Worm (Caenorhabditis elegans) whole organism, dauer: ENCODE measurements around the gene W01B6.5.

ENCODE experiments used
- unc-62 ChIP-seq: sonication (generic microtip); optimal IDR thresholded peaks from 2 replicates; lab custom pipeline; 2017; ENCODE audit warnings: missing biosample characterization, missing genetic modification reagents, missing genetic modification characterization

W01B6.5 gene

DNA sequence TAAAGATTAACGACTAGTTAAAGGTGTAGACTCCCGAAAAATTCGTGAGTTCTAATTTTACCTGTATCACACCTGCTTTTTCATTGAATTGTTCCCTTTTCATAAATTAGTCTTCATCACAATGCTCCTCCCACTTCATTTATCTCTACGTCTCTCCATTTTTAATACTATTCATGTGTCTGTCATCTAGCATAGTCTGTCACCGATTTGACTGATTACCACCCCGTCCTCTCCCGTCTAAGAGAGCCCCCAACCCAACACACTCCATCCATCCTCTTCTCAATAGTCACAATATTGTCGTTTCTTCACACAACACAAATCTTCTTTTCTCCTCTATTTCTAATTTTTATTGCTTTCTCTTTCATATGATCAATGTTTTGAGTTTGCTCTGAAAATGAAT, 10.8 kb upstream of the W01B6.5 start:
- no peak for TF ChIP-seq unc-62 (GFP tag; lab: Kevin White, UChicago)

DNA sequence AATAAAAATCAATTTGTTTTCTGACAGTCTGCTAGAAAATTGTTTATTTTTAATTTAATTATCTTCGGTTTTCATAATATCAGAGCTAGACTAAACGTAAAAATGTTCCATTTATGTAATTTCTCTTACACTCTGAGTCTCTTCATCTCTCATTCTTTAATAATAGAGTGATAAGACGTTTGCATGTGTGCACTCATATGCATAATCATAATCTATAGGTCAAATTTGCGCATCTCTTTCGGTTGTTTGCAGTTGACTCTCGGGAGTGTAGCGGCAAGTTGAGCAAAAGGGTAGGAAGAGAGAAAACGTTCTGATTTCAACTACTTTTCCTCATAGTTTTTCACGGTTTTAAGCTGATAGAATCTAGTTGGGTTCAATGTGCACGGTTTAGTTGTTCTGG, 9.5 kb upstream of the W01B6.5 start:
- no peak for TF ChIP-seq unc-62 (GFP tag; lab: Kevin White, UChicago)

DNA sequence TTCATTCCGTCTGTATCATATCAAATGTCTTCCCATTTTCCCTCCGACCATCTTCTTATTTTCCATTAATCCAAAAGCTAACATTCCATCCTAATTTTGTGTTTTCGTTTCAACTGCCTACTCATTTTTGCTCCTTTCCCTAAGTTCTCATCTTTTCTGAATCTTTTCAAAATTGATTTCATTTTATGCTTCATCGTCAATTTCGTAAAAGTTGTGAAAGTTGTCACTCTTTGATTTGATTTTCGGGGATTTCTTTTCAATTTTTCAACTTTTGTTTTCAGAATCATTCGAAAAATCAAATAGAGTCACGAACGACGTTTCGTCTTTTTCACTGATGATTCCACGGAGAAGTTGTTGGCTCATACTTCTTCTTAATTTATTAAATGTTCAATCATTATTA, 8.5 kb upstream of the W01B6.5 start, which contains the start of gene cwn-2:
Gene cwn-2, plus strand, starts transcription at position 276 of the 400 bp plus-strand sequence.
- TF ChIP-seq unc-62 (GFP tag; lab: Kevin White, UChicago), result no peak

- no peak for TF ChIP-seq unc-62 (GFP tag; lab: Kevin White, UChicago)
These were observed 7.7 kb upstream of the W01B6.5 start for ce11 chrIV:10068266-10068665.

ce11 chrIV:10072527-10072926, 3.5 kb upstream of the W01B6.5 start, which contains the start of gene W01B6.3:
TSS of gene W01B6.3 (minus strand) at chrIV:10072627.
- TF ChIP-seq unc-62 (GFP tag; lab: Kevin White, UChicago), result no peak

DNA sequence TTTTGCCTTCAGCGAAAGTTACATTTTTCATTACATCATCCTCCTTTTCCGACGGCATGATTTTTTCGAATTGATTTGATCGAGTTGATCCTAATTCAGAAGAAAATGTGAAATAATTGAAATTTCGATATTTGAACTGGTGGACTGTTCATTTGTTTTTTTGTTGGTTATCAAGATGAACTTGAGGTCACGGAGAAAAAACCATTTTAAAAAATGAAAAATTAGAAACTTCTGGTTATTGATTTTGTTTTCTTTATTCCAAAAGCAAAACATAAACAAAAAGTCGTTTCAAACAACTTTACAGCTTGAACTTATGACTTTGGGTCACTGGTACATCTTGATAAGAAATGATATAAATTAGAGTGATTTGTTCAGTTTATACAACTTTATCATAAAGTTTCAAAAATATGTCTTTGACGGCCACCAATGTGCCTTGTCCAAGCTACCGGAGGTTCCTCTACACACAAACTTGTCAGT, 927 bp upstream of the W01B6.5 start, which contains the start of the genes ttbk-4 and W01B6.4:
Gene ttbk-4, minus strand, starts transcription at position 101 of the 477 bp plus-strand sequence.
Gene W01B6.4, plus strand, starts transcription at position 427 of the 477 bp plus-strand sequence.
- no peak for TF ChIP-seq unc-62 (GFP tag; lab: Kevin White, UChicago)

DNA sequence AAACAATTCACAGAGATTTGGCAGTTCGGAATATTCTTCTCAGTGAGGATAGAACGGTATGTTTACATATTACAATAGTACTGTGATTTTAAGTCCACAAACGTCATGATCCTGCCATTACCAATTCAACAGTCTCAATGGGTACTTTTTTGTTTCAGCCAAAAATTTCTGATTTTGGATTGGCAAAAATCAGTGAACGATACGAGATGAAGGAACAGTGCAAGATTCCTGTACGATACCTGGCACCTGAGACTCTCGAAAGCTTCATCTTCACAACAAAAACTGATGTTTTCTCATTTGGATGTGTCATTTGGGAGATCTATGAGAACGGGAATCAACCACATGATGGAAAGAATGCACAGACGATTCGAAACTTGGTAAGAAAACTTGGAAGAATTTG, 2.0 kb downstream of the W01B6.5 start:
- TF ChIP-seq unc-62 (GFP tag; lab: Kevin White, UChicago), result no peak

- no peak for TF ChIP-seq unc-62 (GFP tag; lab: Kevin White, UChicago)
These were observed 4.8 kb downstream of the W01B6.5 start, which contains the start of gene W01B6.6 for ce11 chrIV:10080816-10081215. TSS of gene W01B6.6 (plus strand) at chrIV:10081116.

DNA sequence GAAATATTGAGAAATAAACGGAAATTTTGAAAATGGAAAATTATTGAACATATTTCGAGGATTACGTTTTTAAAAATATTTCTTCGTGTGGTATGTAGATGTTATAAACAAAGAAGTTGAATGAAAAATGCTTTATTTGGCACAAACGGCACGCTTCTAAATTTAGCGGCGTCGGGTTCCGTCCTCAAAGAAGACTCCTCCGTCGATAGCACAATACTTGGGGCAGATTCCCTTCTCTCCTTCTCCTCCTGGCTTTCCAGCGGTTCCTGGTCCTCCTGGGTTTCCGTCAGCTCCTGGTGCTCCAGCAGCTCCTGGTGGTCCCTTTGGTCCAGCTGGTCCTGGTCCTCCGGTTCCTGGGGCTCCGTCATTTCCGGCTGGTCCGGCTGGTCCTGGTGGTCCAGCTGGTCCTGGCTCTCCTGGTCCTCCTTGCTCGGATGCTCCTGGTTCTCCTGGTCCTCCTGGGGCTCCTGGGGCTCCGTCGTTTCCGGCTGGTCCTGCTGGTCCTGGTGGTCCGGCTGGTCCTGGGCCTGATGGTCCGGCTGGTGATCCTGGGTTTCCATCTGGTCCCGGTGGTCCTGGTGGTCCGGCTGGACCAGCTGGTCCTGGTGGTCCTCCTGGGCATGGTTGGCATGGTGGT, 8.4 kb downstream of the W01B6.5 start, which contains the start of gene W01B6.8:
Gene W01B6.8, minus strand, starts transcription at position 51 of the 637 bp plus-strand sequence.
- no peak for TF ChIP-seq unc-62 (GFP tag; lab: Kevin White, UChicago)

DNA sequence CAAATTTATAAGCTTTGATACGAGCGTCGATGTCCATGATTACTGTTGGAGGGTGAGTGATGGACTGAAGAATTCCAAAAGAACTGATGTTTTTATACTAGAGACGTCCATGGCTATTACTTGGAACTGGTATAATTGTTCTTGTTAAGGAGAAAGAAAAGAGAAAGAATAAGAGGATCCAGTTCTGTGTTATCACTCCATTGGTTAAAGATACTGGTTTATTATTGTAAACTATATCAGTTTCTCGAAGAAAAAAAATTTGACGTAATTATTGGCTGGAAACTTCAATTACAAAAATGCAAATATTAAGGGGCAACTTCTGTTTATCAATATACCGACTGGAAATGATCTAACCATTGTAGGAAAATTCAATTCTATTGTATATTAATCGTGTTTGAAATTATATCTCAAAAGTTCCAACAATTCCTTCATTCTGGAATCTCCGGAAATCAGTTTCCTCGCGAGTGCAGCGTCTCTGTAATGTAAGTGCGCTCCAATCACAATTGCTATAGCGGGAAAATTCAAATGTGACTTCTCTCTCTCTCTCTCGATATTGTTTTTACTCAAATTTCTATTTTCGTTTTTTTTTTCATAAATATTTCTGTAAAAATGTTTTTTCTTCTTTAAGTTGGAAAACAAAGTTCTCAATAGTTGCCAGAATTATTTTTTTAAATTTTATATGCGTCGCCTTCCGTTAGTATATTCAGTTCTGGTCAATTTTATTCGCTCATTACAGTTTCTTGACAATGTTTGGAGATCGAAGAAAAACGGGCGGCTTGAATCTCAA, 9.6 kb downstream of the W01B6.5 start, which contains the start of the genes col-2 and ndc-80:
Gene col-2, minus strand, starts transcription at position 51 of the 787 bp plus-strand sequence.
Gene ndc-80, plus strand, starts transcription at position 737 of the 787 bp plus-strand sequence.
- TF ChIP-seq unc-62 (GFP tag; lab: Kevin White, UChicago), result no peak

ce11 chrIV:10089777-10090176, 13.8 kb downstream of the W01B6.5 start, which contains the start of gene ttr-39:
TSS of gene ttr-39 (minus strand) at chrIV:10089877.
- no peak for TF ChIP-seq unc-62 (GFP tag; lab: Kevin White, UChicago)

- TF ChIP-seq unc-62 (GFP tag; lab: Kevin White, UChicago), result no peak
These were observed 14.4 kb downstream of the W01B6.5 start, which contains the start of gene ttbk-5 for ce11 chrIV:10090358-10090757. TSS of gene ttbk-5 (plus strand) at chrIV:10090658.

ce11 chrIV:10095171-10095570, 19.2 kb downstream of the W01B6.5 start, which contains the start of the genes C04G2.5 and msp-36:
TSS of gene C04G2.5 (minus strand) at chrIV:10095271.
TSS of gene msp-36 (plus strand) at chrIV:10095433.
- TF ChIP-seq unc-62 (GFP tag; lab: Kevin White, UChicago), result no peak

ce11 chrIV:10096881-10097280, 20.9 kb downstream of the W01B6.5 start, which contains the start of gene dis-3:
TSS of gene dis-3 (plus strand) at chrIV:10097202.
- no peak for TF ChIP-seq unc-62 (GFP tag; lab: Kevin White, UChicago)

- no peak for TF ChIP-seq unc-62 (GFP tag; lab: Kevin White, UChicago)
These were observed 34.4 kb downstream of the W01B6.5 start, which contains the start of gene egl-38 for ce11 chrIV:10110417-10110816. TSS of gene egl-38 (minus strand) at chrIV:10110517.
